Fruit fly (Drosophila melanogaster): ENCODE measurements around the gene Vps45.

DNA sequence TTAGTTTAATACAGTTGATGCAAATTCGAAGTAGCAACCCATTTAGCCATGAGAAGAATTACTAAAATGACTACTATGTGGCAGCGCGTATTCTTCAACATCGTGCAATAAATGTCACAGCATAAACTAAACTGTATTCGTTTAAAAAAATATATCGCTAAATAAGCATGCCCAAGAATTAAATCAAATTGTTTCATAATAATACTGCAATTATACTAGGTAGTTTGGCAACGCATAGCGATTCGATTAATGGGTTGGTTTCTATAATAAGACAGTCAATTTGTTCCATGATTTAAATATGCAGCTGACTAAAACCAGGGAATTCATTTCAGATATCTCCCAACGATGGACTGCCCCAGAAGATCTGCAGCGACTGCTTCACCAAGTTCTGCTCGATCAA, 19.4 kb downstream of the Vps45 start, which contains the start of gene CG33654:
- TF ChIP-seq CG1792 (GFP tag; optimal IDR thresholded peaks at IDR 0.05) (no peak), NC2β (GFP tag; optimal IDR thresholded peaks at IDR 0.05) (no peak), dan (GFP tag; IDR thresholded peaks at IDR 0.05) (no peak), sc (optimal IDR thresholded peaks at IDR 0.05) (no peak), sc (GFP tag; optimal IDR thresholded peaks at IDR 0.05) (no peak), CG32767 (GFP tag; IDR thresholded peaks at IDR 0.05) (no peak), CG4820 (GFP tag; optimal IDR thresholded peaks at IDR 0.05) (no peak), dimm (GFP tag; IDR thresholded peaks at IDR 0.05) (no peak), CG5245 (GFP tag; optimal IDR thresholded peaks at IDR 0.05) (no peak), CG13123 (GFP tag; optimal IDR thresholded peaks at IDR 0.05) (no peak), bsh (GFP tag; optimal IDR thresholded peaks at IDR 0.05) (no peak), CG15479 (GFP tag; optimal IDR thresholded peaks at IDR 0.05) (no peak), br (optimal IDR thresholded peaks at IDR 0.05) (no peak), CG2199 (GFP tag; IDR thresholded peaks at IDR 0.05) (no peak)

Measured in whole organism, embryonic.